Fruit fly (Drosophila melanogaster) whole organism, embryonic: ENCODE results near the gene mib1.

ENCODE experiments used
- B-H2 ChIP-seq: fragments of 200-800 bp; sonication (Bioruptor generic); optimal IDR thresholded peaks from 2 replicates; lab custom pipeline; 2018; ENCODE audit warnings: missing biosample characterization, mild to moderate bottlenecking, missing genetic modification characterization
- BtbVII ChIP-seq: fragments of 200-800 bp; sonication (Bioruptor generic); optimal IDR thresholded peaks from 3 replicates; lab custom pipeline; 2017; ENCODE audit warnings: missing biosample characterization, mild to moderate bottlenecking, missing genetic modification characterization
- CG10959 ChIP-seq: fragments of 200-800 bp; sonication (Bioruptor generic); IDR thresholded peaks from 2 replicates; pipeline ENCODE4 v1.3.6; 2022; ENCODE audit warnings: missing biosample characterization, missing genetic modification characterization
- CG11085 ChIP-seq: fragments of 200-800 bp; sonication (Bioruptor generic); IDR thresholded peaks from 2 replicates; pipeline ENCODE4 v1.3.6; 2022; ENCODE audit warnings: missing biosample characterization, missing genetic modification characterization
- CG12236 ChIP-seq: fragments of 200-800 bp; sonication (Bioruptor generic); optimal IDR thresholded peaks from 2 replicates; lab custom pipeline; 2016; ENCODE audit warnings: missing biosample characterization, missing genetic modification characterization
- CG12769 ChIP-seq: fragments of 200-800 bp; sonication (Bioruptor generic); optimal IDR thresholded peaks from 2 replicates; lab custom pipeline; 2019; ENCODE audit warnings: missing biosample characterization, mild to moderate bottlenecking, missing genetic modification characterization, moderate library complexity
- CG13287 ChIP-seq: fragments of 200-800 bp; sonication (Bioruptor generic); IDR thresholded peaks from 2 replicates; pipeline ENCODE4 v1.3.6; 2022; ENCODE audit warnings: missing biosample characterization, missing genetic modification characterization; ENCODE audit not compliant: partially characterized antibody
- CG16813 ChIP-seq: fragments of 200-800 bp; sonication (Bioruptor generic); IDR thresholded peaks from 3 replicates; pipeline ENCODE4 v1.3.6; 2022; ENCODE audit warnings: missing biosample characterization, missing genetic modification characterization; ENCODE audit not compliant: partially characterized antibody
- CG1792 ChIP-seq: fragments of 200-800 bp; sonication (Bioruptor generic); optimal IDR thresholded peaks from 2 replicates; lab custom pipeline; 2016; ENCODE audit warnings: missing biosample characterization, missing genetic modification characterization
- CG18011 ChIP-seq: fragments of 200-800 bp; sonication (Bioruptor generic); optimal IDR thresholded peaks from 2 replicates; lab custom pipeline; 2017; ENCODE audit warnings: missing biosample characterization, missing genetic modification characterization, mild to moderate bottlenecking, moderate library complexity, missing genotype
- CG31441 ChIP-seq: fragments of 200-800 bp; sonication (Bioruptor generic); IDR thresholded peaks from 2 replicates; pipeline ENCODE4 v1.3.6; 2022; ENCODE audit warnings: missing biosample characterization, missing genetic modification characterization
- CG43689 ChIP-seq: fragments of 200-800 bp; sonication (Bioruptor generic); IDR thresholded peaks from 2 replicates; pipeline ENCODE4 v1.3.6; 2022; ENCODE audit warnings: missing biosample characterization, missing genetic modification characterization
- CG6175 ChIP-seq: fragments of 200-800 bp; sonication (Bioruptor generic); IDR thresholded peaks from 3 replicates; pipeline ENCODE4 v1.3.6; 2022; ENCODE audit warnings: missing biosample characterization, missing genetic modification characterization
- CG7271 ChIP-seq: fragments of 200-800 bp; sonication (Bioruptor generic); optimal IDR thresholded peaks from 2 replicates; lab custom pipeline; 2018; ENCODE audit warnings: missing biosample characterization, mild to moderate bottlenecking, missing genetic modification characterization, moderate library complexity
- CG7745 ChIP-seq: fragments of 200-800 bp; sonication (Bioruptor generic); optimal IDR thresholded peaks from 2 replicates; lab custom pipeline; 2018; ENCODE audit warnings: missing biosample characterization, mild to moderate bottlenecking, missing genetic modification characterization, moderate library complexity
- CG9817 ChIP-seq: fragments of 200-800 bp; sonication (Bioruptor generic); optimal IDR thresholded peaks from 2 replicates; lab custom pipeline; 2018; ENCODE audit warnings: missing biosample characterization, mild to moderate bottlenecking, missing genetic modification characterization, moderate library complexity
- CG9876 ChIP-seq: fragments of 200-800 bp; sonication (Bioruptor generic); optimal IDR thresholded peaks from 2 replicates; lab custom pipeline; 2016; ENCODE audit warnings: missing biosample characterization, missing genetic modification characterization
- CTCF ChIP-seq: fragments of 200-800 bp; sonication (Bioruptor generic); optimal IDR thresholded peaks from 2 replicates; lab custom pipeline; 2017; ENCODE audit warnings: missing biosample characterization, mild to moderate bottlenecking, missing genetic modification characterization, moderate library complexity
- D19B ChIP-seq: fragments of 200-800 bp; sonication (Bioruptor generic); optimal IDR thresholded peaks from 2 replicates; lab custom pipeline; 2017; ENCODE audit warnings: missing biosample characterization, mild to moderate bottlenecking, missing genetic modification characterization
- Dek ChIP-seq: fragments of 200-800 bp; sonication (Bioruptor generic); optimal IDR thresholded peaks from 3 replicates; lab custom pipeline; 2019; ENCODE audit warnings: missing biosample characterization, mild to moderate bottlenecking, missing genetic modification characterization, moderate library complexity
- Dp ChIP-seq: fragments of 200-800 bp; sonication (Bioruptor generic); optimal IDR thresholded peaks from 2 replicates; lab custom pipeline; 2018; ENCODE audit warnings: missing biosample characterization, mild to moderate bottlenecking, missing genetic modification characterization, moderate library complexity
- HmgD ChIP-seq: fragments of 200-800 bp; sonication (Bioruptor generic); optimal IDR thresholded peaks from 3 replicates; lab custom pipeline; 2016; ENCODE audit warnings: missing biosample characterization, missing genetic modification characterization
- Lhr ChIP-seq: fragments of 200-800 bp; sonication (Bioruptor generic); optimal IDR thresholded peaks from 3 replicates; lab custom pipeline; 2017; ENCODE audit warnings: mild to moderate bottlenecking, missing biosample characterization, missing genetic modification reagents, missing genetic modification characterization
- Mad ChIP-seq: fragments of 200-800 bp; sonication (Bioruptor generic); optimal IDR thresholded peaks from 2 replicates; lab custom pipeline; 2016; ENCODE audit warnings: missing biosample characterization, missing genetic modification characterization
- Scr ChIP-seq: fragments of 200-800 bp; sonication (Bioruptor generic); IDR thresholded peaks from 2 replicates; pipeline ENCODE4 v1.3.6; 2022; ENCODE audit warnings: missing biosample characterization, missing genetic modification characterization; ENCODE audit not compliant: partially characterized antibody
- Spps ChIP-seq: fragments of 200-800 bp; sonication (Bioruptor generic); optimal IDR thresholded peaks from 2 replicates; lab custom pipeline; 2018; ENCODE audit warnings: missing biosample characterization, mild to moderate bottlenecking, missing genetic modification characterization
- ase ChIP-seq: fragments of 200-800 bp; sonication (Bioruptor generic); IDR thresholded peaks from 3 replicates; pipeline ENCODE4 v1.3.6; 2022; ENCODE audit warnings: missing biosample characterization, missing genetic modification characterization
- bbx ChIP-seq: fragments of 200-800 bp; sonication (Bioruptor generic); IDR thresholded peaks from 2 replicates; pipeline ENCODE4 v1.3.6; 2022; ENCODE audit warnings: missing biosample characterization, missing genetic modification characterization; ENCODE audit not compliant: partially characterized antibody
- disco-r ChIP-seq: fragments of 200-800 bp; sonication (Bioruptor generic); optimal IDR thresholded peaks from 2 replicates; lab custom pipeline; 2016; ENCODE audit warnings: missing biosample characterization, missing genetic modification characterization
- dpn ChIP-seq, 2 experiments: fragments of 200-800 bp; sonication (Bioruptor generic); optimal IDR thresholded peaks; 3 replicates each; lab custom pipeline; 2016; ENCODE audit warnings: missing biosample characterization in 2 of 2, missing genetic modification characterization in 2 of 2
- ems ChIP-seq: fragments of 200-800 bp; sonication (Bioruptor generic); optimal IDR thresholded peaks from 3 replicates; lab custom pipeline; 2016; ENCODE audit warnings: missing biosample characterization, missing genetic modification characterization
- ftz-f1 ChIP-seq: fragments of 200-800 bp; sonication (Bioruptor generic); optimal IDR thresholded peaks from 2 replicates; lab custom pipeline; 2016; ENCODE audit warnings: missing biosample characterization, missing genetic modification characterization
- fu2 ChIP-seq: fragments of 200-800 bp; sonication (Bioruptor generic); optimal IDR thresholded peaks from 2 replicates; lab custom pipeline; 2016; ENCODE audit warnings: missing biosample characterization, missing genetic modification characterization
- gfzf ChIP-seq: fragments of 200-800 bp; sonication (Bioruptor generic); optimal IDR thresholded peaks from 2 replicates; lab custom pipeline; 2016; ENCODE audit warnings: missing biosample characterization, mild to moderate bottlenecking, missing genetic modification characterization, moderate library complexity
- gro ChIP-seq: fragments of 200-800 bp; sonication (Bioruptor generic); optimal IDR thresholded peaks from 2 replicates; lab custom pipeline; 2016; ENCODE audit warnings: missing biosample characterization, missing genetic modification characterization
- h ChIP-seq: fragments of >200 bp; optimal IDR thresholded peaks from 2 replicates; lab custom pipeline; 2017
- hkb ChIP-seq, 2 experiments: fragments of 200-800 bp in 1 of 2; fragments of >200 bp in 1 of 2; sonication (Bioruptor generic) in 1 of 2; IDR thresholded peaks in 1 of 2; optimal IDR thresholded peaks in 1 of 2; 2 replicates each; pipeline versions ENCODE4 v1.3.6 to Lab custom; 2017 to 2022; ENCODE audit warnings: missing biosample characterization in 1 of 2, missing genetic modification characterization in 1 of 2
- jigr1 ChIP-seq: fragments of 200-800 bp; sonication (Bioruptor generic); IDR thresholded peaks from 3 replicates; pipeline ENCODE4 v1.3.6; 2022; ENCODE audit warnings: missing biosample characterization, missing genetic modification characterization
- lola ChIP-seq, 3 experiments: fragments of >200 bp in 2 of 3; fragments of 200-800 bp in 1 of 3; sonication (Bioruptor generic) in 1 of 3; optimal IDR thresholded peaks; 2 replicates each; lab custom pipeline; 2017 to 2019; ENCODE audit warnings: missing biosample characterization in 3 of 3, missing genetic modification characterization in 3 of 3, mild to moderate bottlenecking in 1 of 3, moderate library complexity in 1 of 3
- lov ChIP-seq, 2 experiments: fragments of 200-800 bp in 1 of 2; fragments of >200 bp in 1 of 2; sonication (Bioruptor generic) in 1 of 2; IDR thresholded peaks in 1 of 2; optimal IDR thresholded peaks in 1 of 2; 2 replicates in 1 of 2; 3 replicates in 1 of 2; pipeline versions ENCODE4 v1.3.6 to Lab custom; 2017 to 2022; ENCODE audit warnings: missing biosample characterization in 1 of 2, missing genetic modification characterization in 1 of 2
- p53 ChIP-seq: fragments of 200-800 bp; sonication (Bioruptor generic); optimal IDR thresholded peaks from 2 replicates; lab custom pipeline; 2016; ENCODE audit warnings: missing biosample characterization, missing genetic modification characterization
- repo ChIP-seq: fragments of 200-800 bp; sonication (Bioruptor generic); optimal IDR thresholded peaks from 2 replicates; lab custom pipeline; 2016; ENCODE audit warnings: missing biosample characterization, missing genetic modification characterization
- sc ChIP-seq, 3 experiments: fragments of >200 bp in 2 of 3; fragments of 200-800 bp in 1 of 3; sonication (Bioruptor generic) in 1 of 3; optimal IDR thresholded peaks; 2 replicates in 2 of 3; 3 replicates in 1 of 3; lab custom pipeline; 2017; ENCODE audit warnings: mild to moderate bottlenecking in 1 of 3, missing biosample characterization in 1 of 3, missing genetic modification characterization in 1 of 3, missing genetic modification reagents in 1 of 3
- shn ChIP-seq: fragments of 200-800 bp; sonication (Bioruptor generic); optimal IDR thresholded peaks from 3 replicates; lab custom pipeline; 2016; ENCODE audit warnings: missing biosample characterization, missing genetic modification characterization
- sob ChIP-seq: fragments of 200-800 bp; sonication (Bioruptor generic); IDR thresholded peaks from 2 replicates; pipeline ENCODE4 v1.3.6; 2022; ENCODE audit warnings: missing biosample characterization, missing genetic modification characterization
- sr ChIP-seq: fragments of 200-800 bp; sonication (Bioruptor generic); IDR thresholded peaks from 3 replicates; pipeline ENCODE4 v1.3.6; 2022; ENCODE audit warnings: missing biosample characterization, missing genetic modification characterization
- tap ChIP-seq: fragments of 200-800 bp; optimal IDR thresholded peaks from 3 replicates; lab custom pipeline; 2019; ENCODE audit warnings: missing biosample characterization, mild to moderate bottlenecking, missing genetic modification characterization, moderate library complexity
- usp ChIP-seq: fragments of >200 bp; optimal IDR thresholded peaks from 2 replicates; lab custom pipeline; 2017; ENCODE audit warnings: missing biosample characterization, missing genetic modification characterization

The mib1 gene

DNA sequence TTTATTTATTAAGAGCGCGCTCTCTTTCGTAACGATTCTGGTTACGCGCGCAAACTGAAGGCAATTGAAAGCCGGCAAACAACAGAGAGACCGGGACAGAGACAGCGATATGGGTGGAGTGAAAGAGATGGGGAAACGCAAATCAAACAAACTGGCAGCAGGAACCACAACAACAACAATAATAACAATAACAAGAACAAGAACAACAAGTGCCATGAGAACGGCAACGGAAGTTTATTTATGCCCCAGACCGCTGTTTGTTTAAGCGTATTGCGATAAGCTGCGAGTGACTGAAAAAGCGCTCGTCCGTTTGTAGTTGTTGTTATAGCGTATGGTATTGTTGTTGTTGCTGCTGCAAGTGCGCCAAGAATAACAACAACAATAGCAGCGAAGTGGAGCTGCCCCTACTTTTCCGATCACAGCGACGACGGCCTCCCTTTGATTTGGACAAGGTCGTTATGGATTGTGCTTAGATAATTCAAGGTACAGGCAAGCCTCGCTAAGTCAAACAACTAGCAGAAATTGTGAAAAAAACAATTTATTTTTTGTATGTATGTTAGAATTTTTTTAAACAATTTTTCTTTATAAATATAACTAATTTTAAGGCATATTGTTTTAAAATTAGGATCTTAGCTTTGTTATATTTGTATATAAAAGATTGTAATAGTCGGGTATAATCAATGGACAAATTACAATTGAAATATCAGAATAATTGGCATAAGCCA lies 14.6 kb upstream of the mib1 start (continued):
- TF ChIP-seq CG12769 (tag; lab: Kevin White, UChicago) = peak; percentile 70
- peak; percentile 65 for TF ChIP-seq BtbVII
- TF ChIP-seq CG6175 (GFP tag; lab: Robert Waterston, UW) = peak; percentile 89
- TF ChIP-seq Lhr = peak; percentile 54
- no peak for TF ChIP-seq Scr (GFP tag; lab: Robert Waterston, UW)
- TF ChIP-seq CTCF (GFP tag; lab: Kevin White, UChicago) = no peak
- TF ChIP-seq CG1792 = peak; percentile 63
- TF ChIP-seq CG10959 (GFP tag; lab: Robert Waterston, UW) = peak; percentile 27; the same call in 1 of the 2 replicates
- peak; percentile 63 for TF ChIP-seq ftz-f1 (GFP tag; lab: Kevin White, UChicago)
- TF ChIP-seq jigr1 (GFP tag; lab: Robert Waterston, UW) = no peak
- TF ChIP-seq CG12236 (GFP tag; lab: Kevin White, UChicago) = peak; percentile 74
- TF ChIP-seq tap (tag; lab: Kevin White, UChicago) = peak; percentile 17
- peak; percentile 27 for TF ChIP-seq disco-r (GFP tag; lab: Kevin White, UChicago)
- TF ChIP-seq lov (optimal IDR thresholded peaks at IDR 0.05; lab: Kevin White, UChicago) = no peak
- peak; percentile 87 for TF ChIP-seq lov (GFP tag; IDR thresholded peaks at IDR 0.05; lab: Robert Waterston, UW)
- no peak for TF ChIP-seq CG11085 (GFP tag; lab: Robert Waterston, UW)
- TF ChIP-seq HmgD (GFP tag; lab: Kevin White, UChicago) = peak; percentile 38
- no peak for TF ChIP-seq ase (GFP tag; lab: Robert Waterston, UW)
- peak; percentile 48 for TF ChIP-seq CG31441 (GFP tag; lab: Robert Waterston, UW)
- TF ChIP-seq hkb (optimal IDR thresholded peaks at IDR 0.05; lab: Kevin White, UChicago) = no peak
- peak; percentile 56; the same call in 1 of the 2 replicates for TF ChIP-seq hkb (GFP tag; IDR thresholded peaks at IDR 0.05; lab: Robert Waterston, UW)
- peak; percentile 0 for TF ChIP-seq Mad
- TF ChIP-seq CG16813 = no peak
- peak; percentile 23 for TF ChIP-seq B-H2
- peak; percentile 56 for TF ChIP-seq repo
- no peak for TF ChIP-seq D19B (GFP tag; lab: Kevin White, UChicago)
- TF ChIP-seq p53 (GFP tag; lab: Kevin White, UChicago) = peak; percentile 27
- no peak for TF ChIP-seq gfzf (GFP tag; lab: Kevin White, UChicago)
- TF ChIP-seq lola (GFP tag; optimal IDR thresholded peaks at IDR 0.05; lab: Kevin White, UChicago) = peak in 1 of 3 experiments; percentile 51
- 0 out of 3 replicates have a peak, but pooled peaks have one; percentile 55 for TF ChIP-seq sr (GFP tag; lab: Robert Waterston, UW)
- peak; percentile 59 for TF ChIP-seq CG7745
- TF ChIP-seq CG13287 (GFP tag; lab: Robert Waterston, UW) = no peak
- TF ChIP-seq CG18011 (GFP tag; lab: Kevin White, UChicago) = no peak
- peak; percentile 80 for TF ChIP-seq sob (GFP tag; lab: Robert Waterston, UW)
- peak in 1 of 2 experiments; percentile 58 for TF ChIP-seq dpn (GFP tag; optimal IDR thresholded peaks at IDR 0.05; lab: Kevin White, UChicago)
- peak; percentile 15 for TF ChIP-seq Dp (GFP tag; lab: Kevin White, UChicago)
- TF ChIP-seq fu2 (GFP tag; lab: Kevin White, UChicago) = no peak
- TF ChIP-seq h = no peak
- TF ChIP-seq shn (GFP tag; lab: Kevin White, UChicago) = peak; percentile 56
- TF ChIP-seq bbx (GFP tag; lab: Robert Waterston, UW) = no peak
- peak; percentile 72 for TF ChIP-seq Spps (tag; lab: Kevin White, UChicago)
- TF ChIP-seq CG9876 (GFP tag; lab: Kevin White, UChicago) = peak; percentile 44
- TF ChIP-seq ems (GFP tag; lab: Kevin White, UChicago) = peak; percentile 14
- no peak for TF ChIP-seq CG9817 (tag; lab: Kevin White, UChicago)
- TF ChIP-seq CG7271 (tag; lab: Kevin White, UChicago) = peak; percentile 7
- peak; percentile 47 for TF ChIP-seq gro (GFP tag; lab: Kevin White, UChicago)
- TF ChIP-seq usp = no peak
- TF ChIP-seq CG43689 = 0 out of 2 replicates have a peak, but pooled peaks have one; percentile 20
- no peak for TF ChIP-seq Dek (tag; lab: Kevin White, UChicago)
- no peak for TF ChIP-seq sc (optimal IDR thresholded peaks at IDR 0.05; lab: Kevin White, UChicago)
- peak; percentile 77 for TF ChIP-seq sc (GFP tag; optimal IDR thresholded peaks at IDR 0.05; lab: Kevin White, UChicago)
